Worm (Caenorhabditis elegans) whole organism, L4 larva: ENCODE measurements around the gene srt-18.

Experiments used
- D1046.2 ChIP-seq: fragments of 200-800 bp; sonication (Bioruptor generic); IDR thresholded peaks from 2 replicates; pipeline ENCODE4 v1.3.6; 2022; ENCODE audit warnings: missing genetic modification characterization, missing compliant biosample characterization
- F26F4.8 ChIP-seq: fragments of 200-800 bp; sonication (Bioruptor generic); conservative IDR thresholded peaks from 2 replicates; pipeline ENCODE4 v1.3.6; 2022; ENCODE audit warnings: missing genetic modification characterization, missing compliant biosample characterization
- F37D6.2 ChIP-seq: sonication (generic microtip); optimal IDR thresholded peaks from 2 replicates; lab custom pipeline; 2016; ENCODE audit warnings: mild to moderate bottlenecking, missing genetic modification characterization, missing compliant biosample characterization
- T20F7.1 ChIP-seq: fragments of 200-800 bp; sonication (Bioruptor generic); optimal IDR thresholded peaks from 2 replicates; lab custom pipeline; 2018; ENCODE audit warnings: mild to moderate bottlenecking, missing genetic modification characterization, missing compliant biosample characterization
- Y48G9A.11 ChIP-seq: fragments of 200-800 bp; sonication (Bioruptor generic); IDR thresholded peaks from 2 replicates; pipeline ENCODE4 v1.3.6; 2022; ENCODE audit warnings: missing genetic modification reagents, missing genetic modification characterization, missing compliant biosample characterization
- Y75B8A.6 ChIP-seq: fragments of 200-800 bp; sonication (Bioruptor generic); IDR thresholded peaks from 2 replicates; pipeline ENCODE4 v1.3.6; 2022; ENCODE audit warnings: missing genetic modification reagents, missing genetic modification characterization, missing compliant biosample characterization
- ama-1 ChIP-seq: fragments of 150-350 bp; optimal IDR thresholded peaks from 2 replicates; lab custom pipeline; 2014; ENCODE audit warnings: inconsistent platforms, mixed read lengths
- ceh-44 ChIP-seq: fragments of 200-800 bp; sonication (Bioruptor generic); IDR thresholded peaks from 2 replicates; pipeline ENCODE4 v1.3.6; 2022; ENCODE audit warnings: missing genetic modification reagents, missing genetic modification characterization, missing compliant biosample characterization
- ceh-82 ChIP-seq: sonication (generic microtip); optimal IDR thresholded peaks from 2 replicates; lab custom pipeline; 2017; ENCODE audit warnings: missing biosample characterization, missing genetic modification characterization
- ces-1 ChIP-seq: fragments of 150-350 bp; sonication (generic microtip); optimal IDR thresholded peaks from 4 replicates; lab custom pipeline; 2014; ENCODE audit warnings: missing biosample characterization, missing genetic modification reagents, missing genetic modification characterization
- cey-2 ChIP-seq: sonication (generic microtip); optimal IDR thresholded peaks from 3 replicates; lab custom pipeline; 2017; ENCODE audit warnings: missing genetic modification characterization, mild to moderate bottlenecking, missing compliant biosample characterization, antibody characterized with exemption, borderline replicate concordance; ENCODE audit not compliant: insufficient read depth
- daf-16 ChIP-seq, 3 experiments: sonication (generic microtip); optimal IDR thresholded peaks; 2 replicates each; lab custom pipeline; 2016 to 2017; ENCODE audit warnings: missing genetic modification characterization in 3 of 3, missing genetic modification reagents in 3 of 3, mild to moderate bottlenecking in 2 of 3, missing compliant biosample characterization in 2 of 3, missing biosample characterization in 1 of 3, moderate library complexity in 1 of 3
- daf-19 ChIP-seq: fragments of 200-800 bp; sonication (Bioruptor generic); conservative IDR thresholded peaks from 2 replicates; pipeline ENCODE4 v1.3.6; 2022; ENCODE audit warnings: missing genetic modification characterization, missing compliant biosample characterization
- daf-8 ChIP-seq: fragments of 200-800 bp; sonication (Bioruptor generic); IDR thresholded peaks from 2 replicates; pipeline ENCODE4 v1.3.6; 2022; ENCODE audit warnings: missing genetic modification characterization, missing compliant biosample characterization
- dmd-6 ChIP-seq: fragments of 200-800 bp; sonication (Bioruptor generic); IDR thresholded peaks from 2 replicates; pipeline ENCODE4 v1.3.6; 2022; ENCODE audit warnings: missing genetic modification reagents, missing genetic modification characterization, missing compliant biosample characterization
- dmd-8 ChIP-seq: fragments of 200-800 bp; sonication (Bioruptor generic); IDR thresholded peaks from 2 replicates; pipeline ENCODE4 v1.3.6; 2022; ENCODE audit warnings: missing genetic modification characterization, missing compliant biosample characterization
- fos-1 ChIP-seq: fragments of 150-350 bp; optimal IDR thresholded peaks from 2 replicates; lab custom pipeline; 2014; ENCODE audit warnings: missing biosample characterization, missing genetic modification characterization
- gei-8 ChIP-seq: fragments of 200-800 bp; sonication (Bioruptor generic); optimal IDR thresholded peaks from 2 replicates; lab custom pipeline; 2018; ENCODE audit warnings: mild to moderate bottlenecking, missing genetic modification characterization, missing compliant biosample characterization
- hlh-11 ChIP-seq: fragments of 200-800 bp; sonication (Bioruptor generic); optimal IDR thresholded peaks from 2 replicates; lab custom pipeline; 2018; ENCODE audit warnings: mild to moderate bottlenecking, missing genetic modification characterization, missing compliant biosample characterization
- lin-13 ChIP-seq: fragments of 150-350 bp; optimal IDR thresholded peaks from 2 replicates; lab custom pipeline; 2014; ENCODE audit warnings: missing biosample characterization, missing genetic modification reagents, missing genetic modification characterization
- lin-39 ChIP-seq: fragments of 150-350 bp; optimal IDR thresholded peaks from 2 replicates; lab custom pipeline; 2014; ENCODE audit warnings: missing biosample characterization, missing genetic modification reagents, missing genetic modification characterization
- lsy-2 ChIP-seq, 2 experiments: fragments of 150-350 bp in 1 of 2; sonication (generic microtip) in 1 of 2; optimal IDR thresholded peaks; 2 replicates each; lab custom pipeline; 2014 to 2017; ENCODE audit warnings: missing biosample characterization in 2 of 2, missing genetic modification characterization in 2 of 2
- madf-5 ChIP-seq, 2 experiments: fragments of 200-800 bp; sonication (Bioruptor generic); IDR thresholded peaks; 2 replicates each; pipeline ENCODE4 v1.3.6; 2022; ENCODE audit warnings: missing compliant biosample characterization in 2 of 2, missing genetic modification characterization in 2 of 2
- madf-9 ChIP-seq: fragments of 200-800 bp; sonication (Bioruptor generic); conservative IDR thresholded peaks from 2 replicates; pipeline ENCODE4 v1.3.6; 2022; ENCODE audit warnings: missing genetic modification reagents, missing genetic modification characterization, missing compliant biosample characterization
- mdl-1 ChIP-seq, 2 experiments: fragments of 150-350 bp in 1 of 2; sonication (generic microtip) in 1 of 2; optimal IDR thresholded peaks; 2 replicates each; lab custom pipeline; 2014 to 2017; ENCODE audit warnings: missing biosample characterization in 2 of 2, missing genetic modification characterization in 2 of 2
- nhr-102 ChIP-seq: sonication (generic microtip); optimal IDR thresholded peaks from 2 replicates; lab custom pipeline; 2016; ENCODE audit warnings: mild to moderate bottlenecking, missing genetic modification characterization, moderate library complexity, missing compliant biosample characterization
- nhr-11 ChIP-seq: fragments of 150-350 bp; optimal IDR thresholded peaks from 2 replicates; lab custom pipeline; 2014; ENCODE audit warnings: missing biosample characterization, missing genetic modification characterization
- nhr-28 ChIP-seq: fragments of 150-350 bp; optimal IDR thresholded peaks from 2 replicates; lab custom pipeline; 2014; ENCODE audit warnings: missing biosample characterization, missing genetic modification characterization
- nhr-76 ChIP-seq: fragments of 150-350 bp; optimal IDR thresholded peaks from 2 replicates; lab custom pipeline; 2014; ENCODE audit warnings: missing biosample characterization, missing genetic modification characterization
- nhr-77 ChIP-seq: fragments of 150-350 bp; optimal IDR thresholded peaks from 2 replicates; lab custom pipeline; 2014; ENCODE audit warnings: missing biosample characterization, missing genetic modification characterization
- rbr-2 ChIP-seq: sonication (generic microtip); optimal IDR thresholded peaks from 2 replicates; lab custom pipeline; 2016; ENCODE audit warnings: missing genotype, missing genetic modification characterization, missing compliant biosample characterization
- sdz-12 ChIP-seq: fragments of 200-800 bp; sonication (Bioruptor generic); optimal IDR thresholded peaks from 2 replicates; lab custom pipeline; 2018; ENCODE audit warnings: mild to moderate bottlenecking, missing genetic modification characterization, missing compliant biosample characterization
- set-16 ChIP-seq: fragments of 200-800 bp; sonication (Bioruptor generic); IDR thresholded peaks from 2 replicates; pipeline ENCODE4 v1.3.6; 2022; ENCODE audit warnings: missing genetic modification reagents, missing genetic modification characterization, missing compliant biosample characterization
- skn-1 ChIP-seq: fragments of 150-350 bp; optimal IDR thresholded peaks from 2 replicates; lab custom pipeline; 2014; ENCODE audit warnings: missing biosample characterization, missing genetic modification characterization
- unc-39 ChIP-seq: sonication (generic microtip); optimal IDR thresholded peaks from 2 replicates; lab custom pipeline; 2017; ENCODE audit warnings: missing biosample characterization, missing genetic modification characterization
- unc-62 ChIP-seq, 3 experiments: fragments of 150-350 bp in 1 of 3; sonication (generic microtip); optimal IDR thresholded peaks in 2 of 3; peaks in 1 of 3; 1 replicate in 1 of 3; 2 replicates in 2 of 3; lab custom pipeline; 2014 to 2017; ENCODE audit warnings: missing biosample characterization in 3 of 3, missing genetic modification characterization in 3 of 3, missing genetic modification reagents in 3 of 3, missing genotype in 1 of 3
- vab-7 ChIP-seq: fragments of 200-800 bp; sonication (Bioruptor generic); IDR thresholded peaks from 2 replicates; pipeline ENCODE4 v1.3.6; 2022; ENCODE audit warnings: missing genetic modification reagents, missing genetic modification characterization, missing compliant biosample characterization
- zag-1 ChIP-seq: fragments of 150-350 bp; optimal IDR thresholded peaks from 2 replicates; lab custom pipeline; 2014; ENCODE audit warnings: missing biosample characterization, missing genetic modification characterization
- ztf-11 ChIP-seq: fragments of 150-350 bp; optimal IDR thresholded peaks from 2 replicates; lab custom pipeline; 2014; ENCODE audit warnings: missing biosample characterization, missing genetic modification characterization

The srt-18 gene

DNA sequence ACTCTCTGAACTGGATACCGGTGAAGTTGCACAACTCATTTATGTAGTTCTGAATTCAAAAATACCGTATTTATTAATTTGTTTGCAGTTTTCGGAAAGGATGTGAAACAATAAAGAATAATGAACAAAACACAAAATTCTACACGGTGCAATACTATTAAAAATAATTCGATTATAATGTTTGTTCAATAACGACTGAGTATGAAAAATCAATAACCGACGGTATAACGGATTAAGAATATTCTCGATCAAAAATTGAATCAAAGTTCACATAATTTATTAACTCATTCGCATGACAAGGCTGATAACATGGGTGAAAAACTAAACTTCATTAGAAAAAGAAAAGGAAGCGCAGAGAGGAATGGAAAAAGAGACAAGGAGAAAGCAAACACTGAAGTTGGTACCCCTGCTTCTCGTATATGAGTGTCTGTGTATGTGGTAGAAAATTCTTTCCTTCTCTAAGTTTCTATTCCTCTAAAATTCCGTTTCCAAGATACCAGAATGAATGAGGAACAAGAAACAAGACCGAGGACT is 40.5 kb downstream of the srt-18 start, which contains the start of gene nhr-143 (continued):
- TF ChIP-seq lin-13 (GFP tag; lab: Kevin White, UChicago) (no peak), dmd-6 (GFP tag; lab: Robert Waterston, UW) (peak; percentile 50), rbr-2 (tag; lab: Kevin White, UChicago) (no peak), Y48G9A.11 (GFP tag; lab: Robert Waterston, UW) (no peak), daf-8 (no peak), madf-9 (no peak), lsy-2 (tag; optimal IDR thresholded peaks at IDR 0.05; lab: Kevin White, UChicago) (peak in 1 of 2 experiments; percentile 17), cey-2 (no peak), madf-5 (GFP tag; IDR thresholded peaks at IDR 0.05; lab: Robert Waterston, UW) (no peak), ztf-11 (tag; lab: Kevin White, UChicago) (no peak), gei-8 (GFP tag; lab: Kevin White, UChicago) (no peak), nhr-28 (tag; lab: Kevin White, UChicago) (peak; percentile 43), D1046.2 (no peak), nhr-11 (tag; lab: Kevin White, UChicago) (no peak), unc-39 (tag; lab: Kevin White, UChicago) (no peak), dmd-8 (GFP tag; lab: Robert Waterston, UW) (no peak), nhr-102 (no peak), nhr-76 (tag; lab: Kevin White, UChicago) (no peak), vab-7 (GFP tag; lab: Robert Waterston, UW) (no peak), set-16 (no peak), ama-1 (lab: Kevin White, UChicago) (no peak)

DNA sequence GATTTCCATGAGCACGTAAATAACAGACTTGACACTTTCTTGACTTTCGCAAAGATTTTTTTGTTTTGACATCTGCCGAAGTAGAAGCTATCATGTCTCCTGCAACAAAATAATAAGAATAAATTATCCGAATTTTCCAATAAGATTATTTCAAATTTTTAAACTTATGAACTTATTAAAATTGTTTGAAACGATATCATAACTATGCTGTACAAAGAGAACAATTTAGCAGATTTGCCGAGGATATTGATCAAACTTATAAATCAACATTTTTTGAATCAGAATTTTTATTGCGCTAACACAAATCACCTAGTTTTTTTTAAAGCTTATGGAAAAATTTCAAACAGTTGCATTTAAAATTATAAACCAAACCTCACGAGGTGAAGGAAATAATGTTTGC is 43.2 kb downstream of the srt-18 start, which contains the start of gene nhr-195:
Gene nhr-195, minus strand, starts transcription at position 101 of the 400 bp plus-strand sequence.
- TF ChIP-seq fos-1 (tag; lab: Kevin White, UChicago) (no peak), Y75B8A.6 (GFP tag; lab: Robert Waterston, UW) (no peak), daf-16 (GFP tag; optimal IDR thresholded peaks at IDR 0.05; lab: Kevin White, UChicago) (no peak), daf-16 (tag; optimal IDR thresholded peaks at IDR 0.05; lab: Kevin White, UChicago) (no peak), sdz-12 (GFP tag; lab: Kevin White, UChicago) (no peak), gei-8 (GFP tag; lab: Kevin White, UChicago) (no peak), ceh-82 (tag; lab: Kevin White, UChicago) (no peak), F37D6.2 (tag; lab: Kevin White, UChicago) (no peak), zag-1 (tag; lab: Kevin White, UChicago) (no peak), T20F7.1 (GFP tag; lab: Kevin White, UChicago) (no peak), nhr-77 (tag; lab: Kevin White, UChicago) (no peak), ces-1 (GFP tag; lab: Kevin White, UChicago) (no peak), daf-19 (GFP tag; lab: Robert Waterston, UW) (no peak), ceh-44 (no peak), lin-39 (tag; lab: Kevin White, UChicago) (no peak), skn-1 (tag; lab: Kevin White, UChicago) (no peak), F26F4.8 (GFP tag; lab: Robert Waterston, UW) (no peak), hlh-11 (tag; lab: Kevin White, UChicago) (no peak), mdl-1 (tag; optimal IDR thresholded peaks at IDR 0.05; lab: Kevin White, UChicago) (no peak)
- TF ChIP-seq, all 104 proteins: peak for 0

ce11 chrV:8966086-8966485 is 49.4 kb downstream of the srt-18 start, which contains the start of gene nhr-219:
Gene nhr-219, minus strand, starts transcription at chrV:8966186.
- TF ChIP-seq unc-39 (tag; lab: Kevin White, UChicago) = no peak
- peak in 1 of 2 experiments; percentile 28 for TF ChIP-seq unc-62 (GFP tag; optimal IDR thresholded peaks at IDR 0.05 in 1 of 2; lab: Kevin White, UChicago)
- no peak for TF ChIP-seq unc-62 (tag; optimal IDR thresholded peaks at IDR 0.05; lab: Kevin White, UChicago)
